Fruit fly (Drosophila melanogaster) whole organism, pupa: ENCODE measurements around the gene wds.

Experiments
- CG14655 ChIP-seq: fragments of 200-800 bp; sonication (Bioruptor generic); optimal IDR thresholded peaks from 3 replicates; lab custom pipeline; 2017; ENCODE audit warnings: mild to moderate bottlenecking, missing biosample characterization, missing genetic modification reagents, missing genetic modification characterization
- CG15710 ChIP-seq: fragments of 200-800 bp; sonication (Bioruptor generic); optimal IDR thresholded peaks from 2 replicates; lab custom pipeline; 2018; ENCODE audit warnings: missing biosample characterization, mild to moderate bottlenecking, missing genetic modification characterization, moderate library complexity
- CG17806 ChIP-seq: fragments of 200-800 bp; sonication (Bioruptor generic); optimal IDR thresholded peaks from 2 replicates; lab custom pipeline; 2018; ENCODE audit warnings: missing biosample characterization, mild to moderate bottlenecking, missing genetic modification characterization, moderate library complexity
- CG34367 ChIP-seq: fragments of 200-800 bp; sonication (Bioruptor generic); optimal IDR thresholded peaks from 2 replicates; lab custom pipeline; 2018; ENCODE audit warnings: missing biosample characterization, mild to moderate bottlenecking, missing genetic modification characterization
- CG4496 ChIP-seq: fragments of 200-800 bp; sonication (Bioruptor generic); IDR thresholded peaks from 3 replicates; pipeline ENCODE4 v1.3.6; 2022; ENCODE audit warnings: missing biosample characterization, missing genetic modification characterization
- CG8159 ChIP-seq: fragments of 200-800 bp; sonication (Bioruptor generic); optimal IDR thresholded peaks from 3 replicates; lab custom pipeline; 2018; ENCODE audit warnings: missing biosample characterization, mild to moderate bottlenecking, missing genetic modification characterization, moderate library complexity
- CG8301 ChIP-seq: fragments of 200-800 bp; sonication (Bioruptor generic); optimal IDR thresholded peaks from 2 replicates; lab custom pipeline; 2018; ENCODE audit warnings: missing biosample characterization, mild to moderate bottlenecking, missing genetic modification characterization
- CG9948 ChIP-seq: fragments of 200-800 bp; sonication (Bioruptor generic); optimal IDR thresholded peaks from 2 replicates; lab custom pipeline; 2018; ENCODE audit warnings: missing biosample characterization, mild to moderate bottlenecking, missing genetic modification characterization, moderate library complexity
- D1 ChIP-seq: fragments of 200-800 bp; sonication (Bioruptor generic); optimal IDR thresholded peaks from 2 replicates; lab custom pipeline; 2018; ENCODE audit warnings: missing biosample characterization, mild to moderate bottlenecking, missing genetic modification characterization, moderate library complexity
- EcR ChIP-seq: fragments of 200-800 bp; sonication (Bioruptor generic); optimal IDR thresholded peaks from 3 replicates; lab custom pipeline; 2019; ENCODE audit warnings: missing biosample characterization, missing genetic modification characterization, mild to moderate bottlenecking, moderate library complexity, missing genetic modification reagents
- Pif1A ChIP-seq: fragments of 200-800 bp; sonication (Bioruptor generic); optimal IDR thresholded peaks from 3 replicates; lab custom pipeline; 2016; ENCODE audit warnings: missing biosample characterization, missing genetic modification characterization
- Pif1B ChIP-seq: fragments of 200-800 bp; sonication (Bioruptor generic); optimal IDR thresholded peaks from 3 replicates; lab custom pipeline; 2016; ENCODE audit warnings: missing biosample characterization, missing genetic modification characterization
- Snoo ChIP-seq: fragments of 200-800 bp; sonication (Bioruptor generic); optimal IDR thresholded peaks from 3 replicates; lab custom pipeline; 2017; ENCODE audit warnings: missing biosample characterization, mild to moderate bottlenecking, missing genetic modification characterization, inconsistent platforms

- no peak for TF ChIP-seq Snoo (tag; lab: Kevin White, UChicago)
- no peak for TF ChIP-seq CG15710
- TF ChIP-seq Pif1A: no peak
- no peak for TF ChIP-seq D1 (tag; lab: Kevin White, UChicago)
- no peak for TF ChIP-seq CG4496 (GFP tag; lab: Robert Waterston, UW)
- TF ChIP-seq CG8301 (tag; lab: Kevin White, UChicago): no peak
- TF ChIP-seq CG34367 (tag; lab: Kevin White, UChicago): no peak
- no peak for TF ChIP-seq EcR
- no peak for TF ChIP-seq CG17806 (tag; lab: Kevin White, UChicago)
- no peak for TF ChIP-seq CG8159 (tag; lab: Kevin White, UChicago)
- no peak for TF ChIP-seq Pif1B (GFP tag; lab: Kevin White, UChicago)
- TF ChIP-seq CG9948 (tag; lab: Kevin White, UChicago): no peak
- TF ChIP-seq CG14655 (GFP tag; lab: Kevin White, UChicago): no peak
These were observed 595 bp upstream of the wds start, which contains the start of gene CG13760 for dm6 chrX:2585055-2585715.
